Worm (Caenorhabditis elegans): Measurements from ENCODE around the gene F13A7.12.

- TF ChIP-seq ama-1 (optimal IDR thresholded peaks at IDR 0.05) (no peak), alr-1 (tag; optimal IDR thresholded peaks at IDR 0.05) (no peak), nhr-10 (tag; optimal IDR thresholded peaks at IDR 0.05) (no peak), egl-27 (tag; optimal IDR thresholded peaks at IDR 0.05) (peak; percentile 72), unc-62 (GFP tag; optimal IDR thresholded peaks at IDR 0.05) (no peak), ceh-82 (tag; optimal IDR thresholded peaks at IDR 0.05) (peak; percentile 20), nhr-12 (tag; optimal IDR thresholded peaks at IDR 0.05) (no peak), lin-11 (tag; optimal IDR thresholded peaks at IDR 0.05) (peak; percentile 6), nhr-6 (tag; optimal IDR thresholded peaks at IDR 0.05) (no peak), fos-1 (tag; optimal IDR thresholded peaks at IDR 0.05) (peak; percentile 71)
Observed at ce11 chrV:16370039-16370438, 25.8 kb upstream of the F13A7.12 start.

Data from whole organism, L2 larva.